Fruit fly (Drosophila melanogaster) whole organism, larva: Measurements from ENCODE around the gene osk.

Source experiments
- noc ChIP-seq: fragments of 200-800 bp; sonication (Bioruptor generic); optimal IDR thresholded peaks from 3 replicates; lab custom pipeline; 2019; ENCODE audit warnings: missing biosample characterization, mild to moderate bottlenecking, missing genetic modification characterization, moderate library complexity

osk gene

DNA sequence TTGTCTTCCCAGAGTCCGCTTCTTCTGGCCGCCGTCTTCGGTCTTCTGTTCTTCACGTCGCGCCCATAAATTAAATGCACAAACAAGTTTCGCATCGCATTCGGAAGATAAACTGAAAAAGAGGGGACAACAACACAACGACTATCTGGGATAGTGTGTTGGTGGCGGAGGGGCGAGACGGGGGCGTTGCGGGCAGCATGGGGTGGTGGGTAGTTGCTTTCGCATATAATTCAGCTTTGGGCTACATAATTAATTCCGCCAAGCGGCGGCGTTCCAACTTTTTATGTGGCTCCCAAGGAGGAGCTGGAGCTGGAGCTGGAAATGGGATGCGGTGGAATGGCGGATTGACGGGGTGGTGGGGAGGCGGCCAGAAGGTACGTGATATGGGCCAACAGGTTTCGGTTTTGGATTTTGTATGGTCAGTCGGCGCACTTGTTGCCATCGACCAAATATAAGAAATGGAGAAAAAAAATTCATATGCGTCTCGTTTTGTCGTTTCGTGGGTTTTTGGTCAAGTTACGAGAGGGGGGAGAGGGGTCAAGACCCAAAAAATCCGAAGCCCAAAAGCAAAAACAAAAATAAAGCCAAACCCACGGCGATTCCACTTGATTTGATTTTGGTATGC, 34.5 kb downstream of the osk start:
- TF ChIP-seq noc (tag; lab: Kevin White, UChicago): no peak

DNA sequence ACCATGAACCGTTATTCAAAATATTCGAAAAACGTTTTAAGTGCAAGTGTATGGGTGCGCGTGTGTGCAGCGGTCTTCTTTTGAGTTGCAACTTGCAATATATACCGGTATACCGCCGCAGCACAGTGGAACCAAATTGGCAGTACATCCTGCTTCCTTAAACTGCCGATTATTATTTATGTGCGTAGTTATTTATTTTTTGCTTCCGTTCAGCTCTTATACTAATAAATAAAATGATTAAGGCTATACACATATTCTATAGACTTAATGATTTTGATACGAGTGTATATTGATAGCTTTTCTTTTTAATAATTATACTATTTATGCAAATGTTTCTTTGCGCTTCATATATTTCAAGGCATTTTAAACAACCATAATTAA, 35.0 kb downstream of the osk start:
- TF ChIP-seq noc (tag; lab: Kevin White, UChicago): no peak

dm6 chr3R:8970707-8971106, 35.8 kb downstream of the osk start:
- no peak for TF ChIP-seq noc (tag; lab: Kevin White, UChicago)

dm6 chr3R:8971794-8972193, 36.9 kb downstream of the osk start:
- TF ChIP-seq noc (tag; lab: Kevin White, UChicago): no peak

dm6 chr3R:8976073-8976593, 41.2 kb downstream of the osk start:
- TF ChIP-seq noc (tag; lab: Kevin White, UChicago): no peak

dm6 chr3R:8978768-8979167, 43.8 kb downstream of the osk start:
- TF ChIP-seq noc (tag; lab: Kevin White, UChicago): no peak

DNA sequence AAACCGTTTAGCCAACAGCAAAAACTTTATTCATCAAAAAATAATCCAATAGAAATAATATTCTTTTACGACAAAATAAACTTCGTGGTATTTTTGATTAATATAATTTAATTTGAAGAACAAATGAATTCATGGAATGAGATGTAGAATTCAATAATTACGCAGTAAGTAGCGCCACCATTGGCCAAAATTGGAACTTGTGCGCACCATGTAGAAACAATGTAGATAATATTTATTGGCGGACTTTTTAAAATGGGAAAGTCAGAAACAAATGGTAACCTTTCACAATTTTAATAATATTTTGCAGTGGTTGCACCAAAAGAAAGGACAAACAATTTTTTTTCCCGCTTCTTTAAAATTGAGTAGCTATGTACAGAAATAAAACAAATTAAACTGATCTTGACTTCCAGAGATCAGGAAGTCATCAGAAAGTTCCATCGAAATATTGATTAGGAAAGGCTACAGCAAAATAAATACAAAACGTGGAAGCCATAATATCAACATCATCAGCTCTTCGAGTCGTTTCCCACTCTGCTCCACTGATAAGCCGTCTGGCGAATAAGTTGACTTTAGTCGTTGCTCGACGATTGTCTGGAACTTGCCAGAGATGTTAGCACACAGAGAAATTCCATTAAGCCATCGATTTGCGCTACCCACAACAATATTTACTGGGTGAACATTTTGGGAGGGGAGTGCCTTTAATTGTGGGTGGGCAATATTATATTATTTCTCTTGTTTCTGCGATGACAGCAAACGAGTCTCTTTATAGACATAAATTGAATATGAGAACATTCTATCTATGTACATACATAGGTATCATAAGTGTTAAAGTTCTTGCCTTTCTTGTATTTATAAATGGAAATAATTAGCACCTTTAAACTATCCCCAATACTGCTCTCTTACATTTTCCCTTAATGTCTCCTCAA, 45.2 kb downstream of the osk start:
- TF ChIP-seq noc (tag; lab: Kevin White, UChicago): peak; percentile 40

- TF ChIP-seq noc (tag; lab: Kevin White, UChicago): peak; percentile 40
Measured at dm6 chr3R:8980776-8981165, 45.8 kb downstream of the osk start, which contains the start of gene CAHbeta. TSS of gene CAHbeta (plus strand) at chr3R:8980860.

DNA sequence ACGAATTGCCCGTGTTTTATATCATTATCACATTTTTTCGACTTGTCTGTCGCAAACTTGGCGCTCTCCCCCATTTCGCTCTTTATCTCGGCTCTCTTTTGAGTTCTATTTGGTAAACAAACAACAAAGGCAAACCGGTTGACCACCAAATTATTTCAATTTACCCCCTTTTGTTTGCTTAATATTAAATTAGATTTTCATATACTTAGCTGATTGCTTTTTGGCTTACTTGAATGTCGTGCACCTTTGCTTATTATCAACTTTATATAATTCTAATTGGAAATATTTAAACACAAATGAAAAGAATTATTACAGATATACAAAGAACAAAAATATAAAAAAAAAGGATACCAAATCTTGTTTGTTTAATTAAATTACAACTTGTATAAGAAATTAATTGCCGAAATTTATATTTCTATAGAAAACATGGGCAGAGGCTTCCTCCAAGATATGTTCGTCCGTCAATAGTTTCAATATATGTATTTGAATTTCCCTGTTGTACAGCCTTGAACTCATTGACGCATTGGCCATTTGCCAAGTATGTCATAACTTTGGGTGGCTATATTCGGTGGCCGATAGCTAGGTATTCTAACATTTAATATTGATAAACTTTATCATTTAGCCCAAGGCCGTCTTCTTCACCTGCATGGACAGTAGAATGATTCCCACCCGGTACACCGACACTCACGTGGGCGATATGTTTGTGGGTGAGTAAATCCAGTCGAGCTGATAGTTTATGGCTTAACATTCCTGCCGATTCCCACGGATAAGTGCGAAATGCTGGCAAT, 46.5 kb downstream of the osk start:
- TF ChIP-seq noc (tag; lab: Kevin White, UChicago): no peak

DNA sequence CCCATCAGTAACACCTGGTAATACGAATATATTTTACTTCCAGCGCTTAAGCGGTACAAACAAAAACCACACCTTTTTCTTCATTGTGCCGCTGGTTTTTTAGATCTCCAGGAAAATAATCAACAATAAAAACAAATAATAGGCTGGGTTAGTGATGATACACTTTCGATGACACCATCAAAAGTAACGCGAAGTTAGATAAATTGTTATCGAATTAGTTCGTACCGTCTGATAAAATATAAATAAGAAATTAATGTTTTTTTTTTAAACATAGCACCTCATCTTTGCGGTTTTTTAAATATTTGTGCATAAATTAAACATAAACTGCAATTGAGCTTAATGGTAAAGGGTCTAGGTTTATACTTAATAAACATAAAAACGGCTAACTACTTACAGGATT, 49.2 kb downstream of the osk start, which contains the start of gene RagA-B:
RagA-B (minus strand) TSS at position 175 of the 400 bp plus-strand sequence.
- TF ChIP-seq noc (tag; lab: Kevin White, UChicago): no peak

dm6 chr3R:8984602-8985074, 49.7 kb downstream of the osk start, which contains the start of gene CG11970:
TSS of gene CG11970 (plus strand) at chr3R:8984718.
- TF ChIP-seq noc (tag; lab: Kevin White, UChicago): no peak
